Worm (Caenorhabditis elegans) whole organism, L4 larva: ENCODE results near the gene shl-1.

Experiments used
- ama-1 ChIP-seq: fragments of 150-350 bp; optimal IDR thresholded peaks from 2 replicates; lab custom pipeline; 2014; ENCODE audit warnings: inconsistent platforms, mixed read lengths
- fkh-10 ChIP-seq: fragments of 150-350 bp; optimal IDR thresholded peaks from 2 replicates; lab custom pipeline; 2014; ENCODE audit warnings: missing biosample characterization, missing genetic modification reagents, missing genetic modification characterization
- mep-1 ChIP-seq: fragments of 150-350 bp; sonication (generic microtip); optimal IDR thresholded peaks from 3 replicates; lab custom pipeline; 2014; ENCODE audit warnings: missing biosample characterization, missing genetic modification characterization
- nhr-6 ChIP-seq: fragments of 150-350 bp; optimal IDR thresholded peaks from 2 replicates; lab custom pipeline; 2014; ENCODE audit warnings: missing biosample characterization, missing genetic modification characterization

DNA sequence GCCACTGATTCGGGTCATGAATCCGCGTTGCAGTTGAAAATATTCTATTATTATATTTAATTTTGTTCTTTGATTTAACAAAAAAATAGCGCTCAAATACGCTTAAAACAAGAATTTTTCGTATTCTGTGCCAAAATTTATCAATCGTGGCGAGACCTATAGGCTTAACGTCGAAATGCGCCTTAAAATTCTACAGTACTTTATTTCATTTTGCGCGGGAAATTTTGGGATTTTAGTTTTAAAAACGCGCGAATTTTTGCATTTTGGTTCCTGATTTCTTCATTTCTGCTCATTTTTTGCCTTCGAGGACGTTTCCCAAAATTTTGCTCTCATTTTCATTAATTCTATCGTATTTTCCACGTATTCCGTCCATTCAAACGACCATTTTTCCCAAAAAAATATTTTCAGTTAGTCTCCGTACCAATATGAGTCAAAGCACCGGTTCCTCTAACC is 37.3 kb upstream of the shl-1 start, which contains the start of gene puf-11:
- no peak for TF ChIP-seq mep-1
- TF ChIP-seq nhr-6 (tag; lab: Kevin White, UChicago) = no peak
- TF ChIP-seq ama-1 = no peak
- TF ChIP-seq fkh-10 = no peak
